Worm (Caenorhabditis elegans) whole organism, L4/young adult: Measurements from ENCODE around the gene K01B6.4.

ENCODE experiments used
- W03F9.2 ChIP-seq: fragments of 150-350 bp; optimal IDR thresholded peaks from 2 replicates; lab custom pipeline; 2014; ENCODE audit warnings: missing biosample characterization, missing genetic modification characterization
- dao-5 ChIP-seq: sonication (generic microtip); optimal IDR thresholded peaks from 2 replicates; lab custom pipeline; 2016; ENCODE audit warnings: missing genotype, missing genetic modification characterization, moderate library complexity, missing compliant biosample characterization
- him-1 ChIP-seq: sonication (generic microtip); optimal IDR thresholded peaks from 2 replicates; lab custom pipeline; 2016; ENCODE audit warnings: missing genotype, missing genetic modification reagents, missing genetic modification characterization, missing compliant biosample characterization

ce11 chrIII:9247221-9247620 lies 50.0 kb downstream of the K01B6.4 start, which contains the start of gene T02C1.1:
- TF ChIP-seq dao-5 (tag; lab: Kevin White, UChicago) (no peak), him-1 (tag; lab: Kevin White, UChicago) (no peak), W03F9.2 (no peak)
